Fruit fly (Drosophila melanogaster) whole organism, embryonic: Measurements from ENCODE around the gene CG13837.

Source experiments
- CG10209 ChIP-seq: fragments of 200-800 bp; sonication (Bioruptor generic); optimal IDR thresholded peaks from 3 replicates; lab custom pipeline; 2017; ENCODE audit warnings: missing biosample characterization, mild to moderate bottlenecking, missing genetic modification characterization, missing genetic modification reagents
- CG10274 ChIP-seq: fragments of 200-800 bp; sonication (Bioruptor generic); optimal IDR thresholded peaks from 3 replicates; lab custom pipeline; 2017; ENCODE audit warnings: missing biosample characterization, mild to moderate bottlenecking, missing genetic modification characterization
- CG10654 ChIP-seq: fragments of 200-800 bp; sonication (Bioruptor generic); optimal IDR thresholded peaks from 2 replicates; lab custom pipeline; 2016; ENCODE audit warnings: missing biosample characterization, missing genetic modification characterization
- CG11560 ChIP-seq: fragments of 200-800 bp; sonication (Bioruptor generic); IDR thresholded peaks from 3 replicates; pipeline ENCODE4 v1.3.6; 2022; ENCODE audit warnings: missing biosample characterization, missing genetic modification characterization
- CG12219 ChIP-seq: fragments of 200-800 bp; sonication (Bioruptor generic); optimal IDR thresholded peaks from 3 replicates; lab custom pipeline; 2018; ENCODE audit warnings: missing biosample characterization, mild to moderate bottlenecking, missing genetic modification characterization
- CG12659 ChIP-seq: fragments of 200-800 bp; sonication (Bioruptor generic); optimal IDR thresholded peaks from 3 replicates; lab custom pipeline; 2017; ENCODE audit warnings: mild to moderate bottlenecking, missing biosample characterization, missing genetic modification reagents, missing genetic modification characterization
- CG13287 ChIP-seq: fragments of 200-800 bp; sonication (Bioruptor generic); IDR thresholded peaks from 2 replicates; pipeline ENCODE4 v1.3.6; 2022; ENCODE audit warnings: missing biosample characterization, missing genetic modification characterization; ENCODE audit not compliant: partially characterized antibody
- CG13424 ChIP-seq: fragments of 200-800 bp; sonication (Bioruptor generic); optimal IDR thresholded peaks from 2 replicates; lab custom pipeline; 2019; ENCODE audit warnings: missing biosample characterization, mild to moderate bottlenecking, missing genetic modification characterization, moderate library complexity
- CG14050 ChIP-seq: fragments of 200-800 bp; sonication (Bioruptor generic); IDR thresholded peaks from 3 replicates; pipeline ENCODE4 v1.3.6; 2022; ENCODE audit warnings: missing biosample characterization, missing genetic modification characterization
- CG16863 ChIP-seq: fragments of 200-800 bp; sonication (Bioruptor generic); optimal IDR thresholded peaks from 3 replicates; lab custom pipeline; 2016; ENCODE audit warnings: missing biosample characterization, missing genetic modification characterization
- CG17359 ChIP-seq: fragments of 200-800 bp; sonication (Bioruptor generic); optimal IDR thresholded peaks from 3 replicates; lab custom pipeline; 2018; ENCODE audit warnings: missing biosample characterization, mild to moderate bottlenecking, missing genetic modification characterization, moderate library complexity
- CG18619 ChIP-seq: fragments of 200-800 bp; sonication (Bioruptor generic); optimal IDR thresholded peaks from 3 replicates; lab custom pipeline; 2017; ENCODE audit warnings: missing biosample characterization, mild to moderate bottlenecking, missing genetic modification characterization
- CG2129 ChIP-seq: fragments of 200-800 bp; sonication (Bioruptor generic); IDR thresholded peaks from 2 replicates; pipeline ENCODE4 v1.3.6; 2022; ENCODE audit warnings: missing biosample characterization, missing genetic modification characterization; ENCODE audit not compliant: partially characterized antibody
- CG2889 ChIP-seq: fragments of 200-800 bp; sonication (Bioruptor generic); IDR thresholded peaks from 3 replicates; pipeline ENCODE4 v1.3.6; 2022; ENCODE audit warnings: missing biosample characterization, missing genetic modification characterization
- CG31388 ChIP-seq: fragments of 200-800 bp; sonication (Bioruptor generic); optimal IDR thresholded peaks from 2 replicates; lab custom pipeline; 2016; ENCODE audit warnings: missing biosample characterization, missing genetic modification characterization
- CG32767 ChIP-seq: fragments of 200-800 bp; sonication (Bioruptor generic); IDR thresholded peaks from 2 replicates; pipeline ENCODE4 v1.3.6; 2022; ENCODE audit warnings: missing biosample characterization, missing genetic modification characterization
- CG33557 ChIP-seq: fragments of 200-800 bp; sonication (Bioruptor generic); optimal IDR thresholded peaks from 2 replicates; lab custom pipeline; 2019; ENCODE audit warnings: missing biosample characterization, mild to moderate bottlenecking, missing genetic modification characterization, moderate library complexity
- CG3407 ChIP-seq: fragments of 200-800 bp; sonication (Bioruptor generic); optimal IDR thresholded peaks from 2 replicates; lab custom pipeline; 2018; ENCODE audit warnings: missing biosample characterization, mild to moderate bottlenecking, missing genetic modification characterization
- CG4282 ChIP-seq: fragments of 200-800 bp; sonication (Bioruptor generic); optimal IDR thresholded peaks from 2 replicates; lab custom pipeline; 2016; ENCODE audit warnings: missing biosample characterization, missing genetic modification characterization
- CG4730 ChIP-seq: fragments of 200-800 bp; sonication (Bioruptor generic); IDR thresholded peaks from 2 replicates; pipeline ENCODE4 v1.3.6; 2022; ENCODE audit warnings: missing biosample characterization, missing genetic modification characterization
- CG4854 ChIP-seq: fragments of 200-800 bp; sonication (Bioruptor generic); optimal IDR thresholded peaks from 2 replicates; lab custom pipeline; 2016; ENCODE audit warnings: missing biosample characterization, missing genetic modification characterization, inconsistent platforms
- CG5180 ChIP-seq: fragments of 200-800 bp; sonication (Bioruptor generic); optimal IDR thresholded peaks from 3 replicates; lab custom pipeline; 2017; ENCODE audit warnings: missing biosample characterization, missing genetic modification characterization, mild to moderate bottlenecking, moderate library complexity, missing genetic modification reagents
- CG6654 ChIP-seq: fragments of 200-800 bp; sonication (Bioruptor generic); optimal IDR thresholded peaks from 2 replicates; lab custom pipeline; 2017; ENCODE audit warnings: missing biosample characterization, mild to moderate bottlenecking, missing genetic modification characterization
- CG6813 ChIP-seq: fragments of 200-800 bp; sonication (Bioruptor generic); optimal IDR thresholded peaks from 2 replicates; lab custom pipeline; 2017; ENCODE audit warnings: missing biosample characterization, missing genetic modification characterization, mild to moderate bottlenecking, moderate library complexity, missing genetic modification reagents
- CG7556 ChIP-seq: fragments of 200-800 bp; sonication (Bioruptor generic); optimal IDR thresholded peaks from 2 replicates; lab custom pipeline; 2017; ENCODE audit warnings: missing biosample characterization, mild to moderate bottlenecking, missing genetic modification characterization
- CG7963 ChIP-seq: fragments of 200-800 bp; sonication (Bioruptor generic); IDR thresholded peaks from 3 replicates; pipeline ENCODE4 v1.3.6; 2022; ENCODE audit warnings: missing biosample characterization, missing genetic modification characterization; ENCODE audit not compliant: partially characterized antibody
- CG8924 ChIP-seq: fragments of 200-800 bp; optimal IDR thresholded peaks from 3 replicates; lab custom pipeline; 2019; ENCODE audit warnings: missing biosample characterization, mild to moderate bottlenecking, missing genetic modification characterization, moderate library complexity
- Drgx ChIP-seq: fragments of 200-800 bp; sonication (Bioruptor generic); IDR thresholded peaks from 2 replicates; pipeline ENCODE4 v1.3.6; 2022; ENCODE audit warnings: missing biosample characterization, missing genetic modification characterization
- Eip74EF ChIP-seq, 2 experiments: fragments of 200-800 bp in 1 of 2; fragments of >200 bp in 1 of 2; sonication (Bioruptor generic) in 1 of 2; optimal IDR thresholded peaks; 2 replicates each; lab custom pipeline; 2017 to 2019; ENCODE audit warnings: missing biosample characterization in 2 of 2, missing genetic modification characterization in 2 of 2, mild to moderate bottlenecking in 1 of 2, moderate library complexity in 1 of 2
- H2.0 ChIP-seq: fragments of 200-800 bp; sonication (Bioruptor generic); IDR thresholded peaks from 2 replicates; pipeline ENCODE4 v1.3.6; 2022; ENCODE audit warnings: missing biosample characterization, missing genetic modification characterization
- HmgZ ChIP-seq: fragments of 200-800 bp; sonication (Bioruptor generic); optimal IDR thresholded peaks from 2 replicates; lab custom pipeline; 2018; ENCODE audit warnings: missing biosample characterization, mild to moderate bottlenecking, missing genetic modification characterization
- Lim3 ChIP-seq: fragments of 200-800 bp; sonication (Bioruptor generic); IDR thresholded peaks from 2 replicates; pipeline ENCODE4 v1.3.6; 2022; ENCODE audit warnings: missing biosample characterization, missing genetic modification characterization
- Mad ChIP-seq: fragments of 200-800 bp; sonication (Bioruptor generic); optimal IDR thresholded peaks from 2 replicates; lab custom pipeline; 2016; ENCODE audit warnings: missing biosample characterization, missing genetic modification characterization
- Nf-YB ChIP-seq: fragments of 200-800 bp; sonication (Bioruptor generic); optimal IDR thresholded peaks from 3 replicates; lab custom pipeline; 2019; ENCODE audit warnings: missing biosample characterization, mild to moderate bottlenecking, missing genetic modification characterization, moderate library complexity
- Sry-β ChIP-seq: fragments of 200-800 bp; sonication (Bioruptor generic); optimal IDR thresholded peaks from 2 replicates; lab custom pipeline; 2018; ENCODE audit warnings: missing biosample characterization, mild to moderate bottlenecking, missing genetic modification characterization, moderate library complexity
- Trl ChIP-seq, 3 experiments: fragments of >200 bp in 2 of 3; fragments of 200-800 bp in 1 of 3; sonication (Bioruptor generic) in 1 of 3; optimal IDR thresholded peaks; 2 replicates in 1 of 3; 3 replicates in 2 of 3; lab custom pipeline; 2016 to 2017; ENCODE audit warnings: missing biosample characterization in 1 of 3, missing genetic modification characterization in 1 of 3
- Xbp1 ChIP-seq: fragments of 200-800 bp; sonication (Bioruptor generic); optimal IDR thresholded peaks from 3 replicates; lab custom pipeline; 2016; ENCODE audit warnings: missing biosample characterization, mild to moderate bottlenecking, missing genetic modification characterization
- ewg ChIP-seq: fragments of 200-800 bp; sonication (Bioruptor generic); optimal IDR thresholded peaks from 3 replicates; lab custom pipeline; 2017; ENCODE audit warnings: mild to moderate bottlenecking, missing biosample characterization, missing genetic modification reagents, missing genetic modification characterization
- gsb-n ChIP-seq: fragments of 200-800 bp; sonication (Bioruptor generic); optimal IDR thresholded peaks from 3 replicates; lab custom pipeline; 2018; ENCODE audit warnings: missing biosample characterization, mild to moderate bottlenecking, missing genetic modification characterization
- ken ChIP-seq: fragments of 200-800 bp; sonication (Bioruptor generic); IDR thresholded peaks from 3 replicates; pipeline ENCODE4 v1.3.6; 2022; ENCODE audit warnings: missing biosample characterization, missing genetic modification characterization
- lilli ChIP-seq: fragments of 200-800 bp; sonication (Bioruptor generic); optimal IDR thresholded peaks from 3 replicates; lab custom pipeline; 2016; ENCODE audit warnings: missing biosample characterization, missing genetic modification characterization
- lola ChIP-seq, 3 experiments: fragments of >200 bp in 2 of 3; fragments of 200-800 bp in 1 of 3; sonication (Bioruptor generic) in 1 of 3; optimal IDR thresholded peaks; 2 replicates each; lab custom pipeline; 2017 to 2019; ENCODE audit warnings: missing biosample characterization in 3 of 3, missing genetic modification characterization in 3 of 3, mild to moderate bottlenecking in 1 of 3, moderate library complexity in 1 of 3
- oc ChIP-seq: fragments of 200-800 bp; sonication (Bioruptor generic); optimal IDR thresholded peaks from 2 replicates; lab custom pipeline; 2018; ENCODE audit warnings: missing biosample characterization, mild to moderate bottlenecking, missing genetic modification characterization, moderate library complexity
- phol ChIP-seq: fragments of 200-800 bp; sonication (Bioruptor generic); optimal IDR thresholded peaks from 3 replicates; lab custom pipeline; 2018; ENCODE audit warnings: missing biosample characterization, mild to moderate bottlenecking, missing genetic modification characterization, moderate library complexity
- pum ChIP-seq: fragments of 200-800 bp; sonication (Bioruptor generic); optimal IDR thresholded peaks from 2 replicates; lab custom pipeline; 2016; ENCODE audit warnings: missing biosample characterization, missing genetic modification characterization
- sens ChIP-seq: fragments of 200-800 bp; sonication (Bioruptor generic); peaks from one replicate; lab custom pipeline; 2016; ENCODE audit warnings: missing biosample characterization, missing genetic modification characterization
- sisA ChIP-seq: fragments of 200-800 bp; sonication (Bioruptor generic); IDR thresholded peaks from 2 replicates; pipeline ENCODE4 v1.3.6; 2022; ENCODE audit warnings: missing biosample characterization, missing genetic modification characterization
- tap ChIP-seq: fragments of 200-800 bp; optimal IDR thresholded peaks from 3 replicates; lab custom pipeline; 2019; ENCODE audit warnings: missing biosample characterization, mild to moderate bottlenecking, missing genetic modification characterization, moderate library complexity

Gene CG13837

dm6 chr3R:23048690-23049118, 4.9 kb downstream of the CG13837 start (continued):
- peak; percentile 87 for TF ChIP-seq phol (tag; lab: Kevin White, UChicago)
- no peak for TF ChIP-seq Trl (optimal IDR thresholded peaks at IDR 0.05; lab: Kevin White, UChicago)
- TF ChIP-seq Trl (GFP tag; optimal IDR thresholded peaks at IDR 0.05; lab: Kevin White, UChicago) = peak; percentile 57
- TF ChIP-seq ewg (GFP tag; lab: Kevin White, UChicago) = peak; percentile 55
- peak; percentile 91 for TF ChIP-seq sens (GFP tag; lab: Kevin White, UChicago)
- TF ChIP-seq tap = peak; percentile 80
- TF ChIP-seq CG7963 (GFP tag; lab: Robert Waterston, UW) = no peak
- peak in 1 of 3 experiments; percentile 56 for TF ChIP-seq lola (GFP tag; optimal IDR thresholded peaks at IDR 0.05; lab: Kevin White, UChicago)
- TF ChIP-seq ken (GFP tag; lab: Robert Waterston, UW) = 0 out of 3 replicates have a peak, but pooled peaks have one; percentile 32
- TF ChIP-seq HmgZ = peak; percentile 55
- no peak for TF ChIP-seq CG2129 (GFP tag; lab: Robert Waterston, UW)
- 0 out of 2 replicates have a peak, but pooled peaks have one; percentile 22 for TF ChIP-seq Lim3 (GFP tag; lab: Robert Waterston, UW)
- TF ChIP-seq CG14050 (GFP tag; lab: Robert Waterston, UW) = peak; percentile 52; the same call in 2 of the 3 replicates
- TF ChIP-seq CG17359 (tag; lab: Kevin White, UChicago) = peak; percentile 81
- peak; percentile 67 for TF ChIP-seq CG5180
- TF ChIP-seq CG10654 (GFP tag; lab: Kevin White, UChicago) = peak; percentile 41
- TF ChIP-seq CG13287 (GFP tag; lab: Robert Waterston, UW) = no peak
- peak; percentile 36 for TF ChIP-seq Mad (GFP tag; lab: Kevin White, UChicago)
- TF ChIP-seq pum (GFP tag; lab: Kevin White, UChicago) = peak; percentile 42
- peak; percentile 66 for TF ChIP-seq oc (tag; lab: Kevin White, UChicago)
- TF ChIP-seq CG32767 (GFP tag; lab: Robert Waterston, UW) = no peak; the same call in 1 of the 2 replicates
- peak; percentile 69 for TF ChIP-seq CG18619
- peak; percentile 42 for TF ChIP-seq gsb-n
- TF ChIP-seq Eip74EF (GFP tag; optimal IDR thresholded peaks at IDR 0.05; lab: Kevin White, UChicago) = peak in 1 of 2 experiments; percentile 83
- TF ChIP-seq Drgx = peak; percentile 87
- TF ChIP-seq CG7556 (GFP tag; lab: Kevin White, UChicago) = peak; percentile 84
- TF ChIP-seq sisA (GFP tag; lab: Robert Waterston, UW) = peak; percentile 58
- TF ChIP-seq CG13424 (tag; lab: Kevin White, UChicago) = peak; percentile 88
- TF ChIP-seq CG12219 (GFP tag; lab: Kevin White, UChicago) = peak; percentile 58
- TF ChIP-seq CG8924 (tag; lab: Kevin White, UChicago) = peak; percentile 85
- TF ChIP-seq H2.0 = peak; percentile 52; the same call in 1 of the 2 replicates
- TF ChIP-seq CG2889 (GFP tag; lab: Robert Waterston, UW) = no peak
- peak; percentile 78 for TF ChIP-seq Nf-YB (GFP tag; lab: Kevin White, UChicago)
- peak; percentile 40 for TF ChIP-seq CG16863
- peak; percentile 74 for TF ChIP-seq Xbp1 (GFP tag; lab: Kevin White, UChicago)
- no peak for TF ChIP-seq Sry-β (GFP tag; lab: Kevin White, UChicago)
- peak; percentile 77 for TF ChIP-seq CG12659
- peak; percentile 74 for TF ChIP-seq CG10209 (GFP tag; lab: Kevin White, UChicago)
- TF ChIP-seq CG11560 (tag; lab: Robert Waterston, UW) = 0 out of 3 replicates have a peak, but pooled peaks have one; percentile 42
- TF ChIP-seq CG4854 (GFP tag; lab: Kevin White, UChicago) = peak; percentile 33
- TF ChIP-seq CG6654 (GFP tag; lab: Kevin White, UChicago) = peak; percentile 60
- TF ChIP-seq lilli (GFP tag; lab: Kevin White, UChicago) = peak; percentile 44
- TF ChIP-seq CG33557 (GFP tag; lab: Kevin White, UChicago) = no peak
- TF ChIP-seq CG10274 (GFP tag; lab: Kevin White, UChicago) = peak; percentile 43
- TF ChIP-seq CG6813 = peak; percentile 62
- peak; percentile 52; the same call in 1 of the 2 replicates for TF ChIP-seq CG4730 (GFP tag; lab: Robert Waterston, UW)
- peak; percentile 4 for TF ChIP-seq CG31388 (GFP tag; lab: Kevin White, UChicago)
- TF ChIP-seq CG3407 (GFP tag; lab: Kevin White, UChicago) = peak; percentile 31
- no peak for TF ChIP-seq CG4282 (GFP tag; lab: Kevin White, UChicago)
